Worm (Caenorhabditis elegans) whole organism, L2 larva: ENCODE measurements around the gene sulp-4.

Experiments used
- alr-1 ChIP-seq: fragments of 150-350 bp; optimal IDR thresholded peaks from 2 replicates; lab custom pipeline; 2014; ENCODE audit warnings: missing biosample characterization, missing genetic modification characterization
- blmp-1 ChIP-seq: sonication (generic microtip); optimal IDR thresholded peaks from 2 replicates; lab custom pipeline; 2017; ENCODE audit warnings: missing genetic modification characterization, mild to moderate bottlenecking, missing compliant biosample characterization, antibody characterized with exemption, moderate library complexity; ENCODE audit not compliant: insufficient read depth
- crh-2 ChIP-seq: sonication (generic microtip); optimal IDR thresholded peaks from 2 replicates; lab custom pipeline; 2017; ENCODE audit warnings: missing biosample characterization, missing genetic modification characterization
- nhr-10 ChIP-seq: sonication (generic microtip); optimal IDR thresholded peaks from 2 replicates; lab custom pipeline; 2017; ENCODE audit warnings: missing biosample characterization, missing genetic modification characterization
- snpc-4 ChIP-seq: fragments of 150-350 bp; optimal IDR thresholded peaks from 2 replicates; lab custom pipeline; 2014; ENCODE audit warnings: missing biosample characterization, missing genetic modification characterization
- unc-62 ChIP-seq: fragments of 150-350 bp; optimal IDR thresholded peaks from 2 replicates; lab custom pipeline; 2014; ENCODE audit warnings: missing biosample characterization, missing genetic modification reagents, missing genetic modification characterization
- zag-1 ChIP-seq: fragments of 150-350 bp; optimal IDR thresholded peaks from 2 replicates; lab custom pipeline; 2014; ENCODE audit warnings: missing biosample characterization, missing genetic modification characterization

ce11 chrV:11844828-11845227 lies 30.3 kb upstream of the sulp-4 start:
- TF ChIP-seq nhr-10 (tag; lab: Kevin White, UChicago) (no peak), unc-62 (GFP tag; lab: Kevin White, UChicago) (no peak), snpc-4 (tag; lab: Kevin White, UChicago) (peak; percentile 19), alr-1 (tag; lab: Kevin White, UChicago) (no peak), crh-2 (tag; lab: Kevin White, UChicago) (no peak), blmp-1 (tag; lab: Kevin White, UChicago) (no peak), zag-1 (tag; lab: Kevin White, UChicago) (no peak)
